Worm (Caenorhabditis elegans) whole organism, L4 larva: ENCODE results near the gene sre-2.

ENCODE experiments used
- T26A8.4 ChIP-seq: fragments of 200-800 bp; sonication (Bioruptor generic); IDR thresholded peaks from 2 replicates; pipeline ENCODE4 v1.3.6; 2022; ENCODE audit warnings: missing genetic modification characterization, missing compliant biosample characterization
- aha-1 ChIP-seq: fragments of 150-350 bp; peaks from one replicate; lab custom pipeline; 2014; ENCODE audit warnings: missing biosample characterization, missing genetic modification characterization
- ama-1 ChIP-seq: fragments of 150-350 bp; optimal IDR thresholded peaks from 2 replicates; lab custom pipeline; 2014; ENCODE audit warnings: inconsistent platforms, mixed read lengths
- attf-4 ChIP-seq: sonication (generic microtip); optimal IDR thresholded peaks from 3 replicates; lab custom pipeline; 2017; ENCODE audit warnings: missing biosample characterization, missing genetic modification characterization
- ceh-20 ChIP-seq: fragments of 200-800 bp; sonication (Bioruptor generic); IDR thresholded peaks from 2 replicates; pipeline ENCODE4 v1.3.6; 2022; ENCODE audit warnings: missing genetic modification reagents, missing genetic modification characterization, missing compliant biosample characterization
- ceh-32 ChIP-seq: sonication (generic microtip); optimal IDR thresholded peaks from 2 replicates; lab custom pipeline; 2016; ENCODE audit warnings: mild to moderate bottlenecking, missing genetic modification characterization, missing compliant biosample characterization; ENCODE audit not compliant: poor library complexity
- ceh-82 ChIP-seq: sonication (generic microtip); optimal IDR thresholded peaks from 2 replicates; lab custom pipeline; 2017; ENCODE audit warnings: missing biosample characterization, missing genetic modification characterization
- daf-16 ChIP-seq, 3 experiments: sonication (generic microtip); optimal IDR thresholded peaks; 2 replicates each; lab custom pipeline; 2016 to 2017; ENCODE audit warnings: missing genetic modification characterization in 3 of 3, missing genetic modification reagents in 3 of 3, mild to moderate bottlenecking in 2 of 3, missing compliant biosample characterization in 2 of 3, missing biosample characterization in 1 of 3, moderate library complexity in 1 of 3
- daf-8 ChIP-seq: fragments of 200-800 bp; sonication (Bioruptor generic); IDR thresholded peaks from 2 replicates; pipeline ENCODE4 v1.3.6; 2022; ENCODE audit warnings: missing genetic modification characterization, missing compliant biosample characterization
- dmd-6 ChIP-seq: fragments of 200-800 bp; sonication (Bioruptor generic); IDR thresholded peaks from 2 replicates; pipeline ENCODE4 v1.3.6; 2022; ENCODE audit warnings: missing genetic modification reagents, missing genetic modification characterization, missing compliant biosample characterization
- dmd-8 ChIP-seq: fragments of 200-800 bp; sonication (Bioruptor generic); IDR thresholded peaks from 2 replicates; pipeline ENCODE4 v1.3.6; 2022; ENCODE audit warnings: missing genetic modification characterization, missing compliant biosample characterization
- dve-1 ChIP-seq: sonication (generic microtip); optimal IDR thresholded peaks from 2 replicates; lab custom pipeline; 2017; ENCODE audit warnings: antibody characterized with exemption, mild to moderate bottlenecking, missing genetic modification characterization, missing compliant biosample characterization; ENCODE audit not compliant: insufficient read depth
- hlh-11 ChIP-seq: fragments of 200-800 bp; sonication (Bioruptor generic); optimal IDR thresholded peaks from 2 replicates; lab custom pipeline; 2018; ENCODE audit warnings: mild to moderate bottlenecking, missing genetic modification characterization, missing compliant biosample characterization
- hlh-30 ChIP-seq: sonication (generic microtip); optimal IDR thresholded peaks from 2 replicates; lab custom pipeline; 2017; ENCODE audit warnings: antibody characterized with exemption, mild to moderate bottlenecking, missing genetic modification characterization, missing compliant biosample characterization; ENCODE audit not compliant: insufficient read depth
- lin-13 ChIP-seq: fragments of 150-350 bp; optimal IDR thresholded peaks from 2 replicates; lab custom pipeline; 2014; ENCODE audit warnings: missing biosample characterization, missing genetic modification reagents, missing genetic modification characterization
- lin-29 ChIP-seq: fragments of 200-800 bp; sonication (Bioruptor generic); IDR thresholded peaks from 2 replicates; pipeline ENCODE4 v1.3.6; 2022; ENCODE audit warnings: missing genetic modification reagents, missing genetic modification characterization, missing compliant biosample characterization
- lin-39 ChIP-seq: fragments of 150-350 bp; optimal IDR thresholded peaks from 2 replicates; lab custom pipeline; 2014; ENCODE audit warnings: missing biosample characterization, missing genetic modification reagents, missing genetic modification characterization
- lsy-2 ChIP-seq, 2 experiments: fragments of 150-350 bp in 1 of 2; sonication (generic microtip) in 1 of 2; optimal IDR thresholded peaks; 2 replicates each; lab custom pipeline; 2014 to 2017; ENCODE audit warnings: missing biosample characterization in 2 of 2, missing genetic modification characterization in 2 of 2
- mep-1 ChIP-seq: fragments of 150-350 bp; sonication (generic microtip); optimal IDR thresholded peaks from 3 replicates; lab custom pipeline; 2014; ENCODE audit warnings: missing biosample characterization, missing genetic modification characterization
- mes-2 ChIP-seq: sonication (generic microtip); optimal IDR thresholded peaks from 2 replicates; lab custom pipeline; 2016; ENCODE audit warnings: missing genotype, mild to moderate bottlenecking, missing genetic modification characterization, missing compliant biosample characterization; ENCODE audit not compliant: poor library complexity, severe bottlenecking
- mxl-2 ChIP-seq: fragments of 200-800 bp; sonication (Bioruptor generic); conservative IDR thresholded peaks from 2 replicates; pipeline ENCODE4 v1.3.6; 2022; ENCODE audit warnings: missing genetic modification reagents, missing genetic modification characterization, missing compliant biosample characterization
- nhr-25 ChIP-seq: sonication (generic microtip); optimal IDR thresholded peaks from 2 replicates; lab custom pipeline; 2017; ENCODE audit warnings: missing genetic modification characterization, mild to moderate bottlenecking, missing compliant biosample characterization, antibody characterized with exemption, moderate library complexity, borderline replicate concordance; ENCODE audit not compliant: insufficient read depth
- nhr-41 ChIP-seq: fragments of 200-800 bp; sonication (Bioruptor generic); IDR thresholded peaks from 2 replicates; pipeline ENCODE4 v1.3.6; 2022; ENCODE audit warnings: missing genetic modification reagents, missing genetic modification characterization, missing compliant biosample characterization
- nhr-77 ChIP-seq: fragments of 150-350 bp; optimal IDR thresholded peaks from 2 replicates; lab custom pipeline; 2014; ENCODE audit warnings: missing biosample characterization, missing genetic modification characterization
- php-3 ChIP-seq: fragments of 200-800 bp; sonication (Bioruptor generic); IDR thresholded peaks from 2 replicates; pipeline ENCODE4 v1.3.6; 2022; ENCODE audit warnings: missing genetic modification reagents, missing genetic modification characterization, missing compliant biosample characterization
- saeg-2 ChIP-seq: fragments of 200-800 bp; sonication (Bioruptor generic); IDR thresholded peaks from 2 replicates; pipeline ENCODE4 v1.3.6; 2022; ENCODE audit warnings: missing genetic modification reagents, missing genetic modification characterization, missing compliant biosample characterization
- set-16 ChIP-seq: fragments of 200-800 bp; sonication (Bioruptor generic); IDR thresholded peaks from 2 replicates; pipeline ENCODE4 v1.3.6; 2022; ENCODE audit warnings: missing genetic modification reagents, missing genetic modification characterization, missing compliant biosample characterization
- snpc-1.2 ChIP-seq: fragments of 200-800 bp; sonication (Bioruptor generic); IDR thresholded peaks from 2 replicates; pipeline ENCODE4 v1.3.6; 2022; ENCODE audit warnings: missing genetic modification reagents, missing genetic modification characterization, missing compliant biosample characterization
- spr-1 ChIP-seq: sonication (generic microtip); optimal IDR thresholded peaks from 2 replicates; lab custom pipeline; 2016; ENCODE audit warnings: mild to moderate bottlenecking, missing genetic modification characterization, missing compliant biosample characterization
- tra-1 ChIP-seq: fragments of 200-800 bp; sonication (Bioruptor generic); IDR thresholded peaks from 2 replicates; pipeline ENCODE4 v1.3.6; 2022; ENCODE audit warnings: missing genetic modification reagents, missing genetic modification characterization, missing compliant biosample characterization
- unc-62 ChIP-seq, 3 experiments: fragments of 150-350 bp in 1 of 3; sonication (generic microtip); optimal IDR thresholded peaks in 2 of 3; peaks in 1 of 3; 1 replicate in 1 of 3; 2 replicates in 2 of 3; lab custom pipeline; 2014 to 2017; ENCODE audit warnings: missing biosample characterization in 3 of 3, missing genetic modification characterization in 3 of 3, missing genetic modification reagents in 3 of 3, missing genotype in 1 of 3
- zfp-3 ChIP-seq: fragments of 200-800 bp; sonication (Bioruptor generic); conservative IDR thresholded peaks from 2 replicates; pipeline ENCODE4 v1.3.6; 2022; ENCODE audit warnings: missing genetic modification reagents, missing genetic modification characterization, missing compliant biosample characterization
- zip-2 ChIP-seq: fragments of 150-350 bp; optimal IDR thresholded peaks from 2 replicates; lab custom pipeline; 2014; ENCODE audit warnings: missing biosample characterization, missing genetic modification characterization

The sre-2 gene

DNA sequence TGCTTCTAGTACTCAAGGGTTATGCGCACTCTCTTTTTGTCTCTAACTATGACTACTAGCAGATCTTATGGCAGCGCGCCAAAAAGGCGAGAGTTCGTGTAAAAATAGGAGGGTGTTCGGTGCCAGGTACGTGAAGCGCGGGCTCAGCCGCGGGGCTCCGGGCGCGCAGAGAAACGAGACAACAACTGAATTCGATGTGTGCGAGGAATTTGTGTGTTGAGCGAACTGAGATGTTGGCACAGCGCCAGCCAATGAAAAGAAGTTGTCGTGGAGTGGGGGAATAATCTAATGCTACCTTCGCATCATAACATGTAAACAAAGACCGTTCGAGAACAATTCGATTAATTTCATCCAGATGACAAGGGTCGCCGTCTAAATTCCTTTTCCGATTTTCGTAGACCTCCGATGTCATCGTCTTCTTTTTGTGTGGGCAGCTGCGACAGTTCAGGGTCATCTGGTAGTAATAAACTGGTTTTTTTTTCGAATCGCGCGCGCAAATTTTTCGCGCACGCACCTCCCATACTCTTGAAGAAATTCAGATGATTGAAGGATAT is 29.5 kb upstream of the sre-2 start (continued):
- peak; percentile 25 for TF ChIP-seq mep-1
- TF ChIP-seq snpc-1.2 (GFP tag; lab: Robert Waterston, UW): no peak
- no peak for TF ChIP-seq lin-29 (GFP tag; lab: Robert Waterston, UW)
- peak; percentile 54 for TF ChIP-seq hlh-30
- peak; percentile 46 to 78 for TF ChIP-seq lsy-2 (tag; optimal IDR thresholded peaks at IDR 0.05; lab: Kevin White, UChicago)
- TF ChIP-seq spr-1 (tag; lab: Kevin White, UChicago): peak; percentile 31
- no peak for TF ChIP-seq daf-8
- peak; percentile 42 for TF ChIP-seq nhr-25 (tag; lab: Kevin White, UChicago)
- no peak for TF ChIP-seq dmd-8 (GFP tag; lab: Robert Waterston, UW)
- no peak for TF ChIP-seq php-3 (GFP tag; lab: Robert Waterston, UW)
- 0 out of 2 replicates have a peak, but pooled peaks have one; percentile 15 for TF ChIP-seq mxl-2 (GFP tag; lab: Robert Waterston, UW)
- TF ChIP-seq ceh-32 (tag; lab: Kevin White, UChicago): no peak
- TF ChIP-seq set-16 (GFP tag; lab: Robert Waterston, UW): peak; percentile 69
- peak; percentile 39; the same call in 1 of the 2 replicates for TF ChIP-seq ceh-20
- no peak for TF ChIP-seq zfp-3 (GFP tag; lab: Robert Waterston, UW)
- TF ChIP-seq lin-39: no peak

DNA sequence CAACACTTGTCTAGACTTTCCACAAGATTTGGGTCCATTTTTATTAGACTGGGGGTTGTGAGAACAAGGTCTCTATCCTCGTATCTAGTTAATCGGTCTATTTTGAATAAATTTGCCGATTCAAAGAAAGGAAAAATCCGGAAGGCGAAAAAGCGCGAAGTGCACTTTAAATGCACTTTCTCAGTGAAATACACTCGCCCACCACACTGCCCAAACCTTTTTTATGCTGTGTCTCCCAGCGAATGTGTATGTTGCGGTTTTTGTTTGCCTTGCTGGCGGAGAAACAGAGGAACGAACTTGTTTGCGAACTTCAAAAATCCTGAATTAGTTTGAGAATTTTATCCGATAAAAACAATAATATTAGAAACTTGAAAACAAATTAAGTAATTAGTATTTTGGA is 28.9 kb upstream of the sre-2 start:
- TF ChIP-seq mes-2: peak; percentile 44
- no peak for TF ChIP-seq dmd-6
- TF ChIP-seq ama-1 (lab: Kevin White, UChicago): peak; percentile 9
- TF ChIP-seq mep-1: peak; percentile 20
- peak; percentile 12; the same call in 1 of the 2 replicates for TF ChIP-seq saeg-2 (GFP tag; lab: Robert Waterston, UW)

DNA sequence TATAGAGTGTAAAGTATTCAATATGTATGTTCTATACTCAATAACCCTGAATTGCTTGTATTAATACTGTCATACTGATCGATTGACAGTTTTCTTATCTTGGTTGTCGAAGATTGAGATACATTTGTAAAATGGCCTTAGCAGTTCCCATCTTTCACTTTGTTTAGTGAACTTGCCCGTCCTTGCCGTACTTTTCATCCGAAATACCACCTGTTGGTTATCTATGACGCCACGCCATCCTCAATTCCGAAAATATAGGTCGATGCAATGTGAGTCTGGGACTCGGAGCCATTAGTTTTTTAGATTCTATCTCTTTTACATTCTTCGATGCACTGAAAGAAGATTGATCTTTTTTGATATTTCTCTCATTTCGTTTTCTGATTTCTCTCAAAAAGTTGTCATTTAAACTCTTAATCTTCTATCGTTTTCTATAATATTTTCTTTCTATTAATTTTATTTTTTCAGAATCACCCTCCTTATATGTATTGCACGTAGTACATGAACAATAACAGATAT is 27.6 kb upstream of the sre-2 start, which contains the start of gene ulp-4:
ulp-4 (plus strand) TSS at position 466 of the 516 bp plus-strand sequence.
- TF ChIP-seq ceh-82 (tag; lab: Kevin White, UChicago) (no peak), attf-4 (tag; lab: Kevin White, UChicago) (no peak), aha-1 (peak; percentile 70), lin-13 (no peak), nhr-41 (GFP tag; lab: Robert Waterston, UW) (no peak), dmd-6 (peak; percentile 46; the same call in 1 of the 2 replicates), hlh-11 (peak; percentile 18), zfp-3 (GFP tag; lab: Robert Waterston, UW) (no peak), mes-2 (peak; percentile 30), nhr-25 (tag; lab: Kevin White, UChicago) (peak; percentile 30), spr-1 (tag; lab: Kevin White, UChicago) (no peak), tra-1 (GFP tag; lab: Robert Waterston, UW) (peak; percentile 40; the same call in 1 of the 2 replicates), nhr-77 (no peak), dve-1 (tag; lab: Kevin White, UChicago) (peak; percentile 26), daf-16 (GFP tag; optimal IDR thresholded peaks at IDR 0.05; lab: Kevin White, UChicago) (peak in 1 of 2 experiments; percentile 10), daf-16 (tag; optimal IDR thresholded peaks at IDR 0.05; lab: Kevin White, UChicago) (no peak), lsy-2 (tag; optimal IDR thresholded peaks at IDR 0.05; lab: Kevin White, UChicago) (peak in 1 of 2 experiments; percentile 19), T26A8.4 (GFP tag; lab: Robert Waterston, UW) (no peak), zip-2 (tag; lab: Kevin White, UChicago) (no peak), unc-62 (GFP tag; optimal IDR thresholded peaks at IDR 0.05 in 1 of 2; lab: Kevin White, UChicago) (peak in 1 of 2 experiments; percentile 73), unc-62 (tag; optimal IDR thresholded peaks at IDR 0.05; lab: Kevin White, UChicago) (no peak)
